Fruit fly (Drosophila melanogaster): ENCODE results near the gene CG31140.

DNA sequence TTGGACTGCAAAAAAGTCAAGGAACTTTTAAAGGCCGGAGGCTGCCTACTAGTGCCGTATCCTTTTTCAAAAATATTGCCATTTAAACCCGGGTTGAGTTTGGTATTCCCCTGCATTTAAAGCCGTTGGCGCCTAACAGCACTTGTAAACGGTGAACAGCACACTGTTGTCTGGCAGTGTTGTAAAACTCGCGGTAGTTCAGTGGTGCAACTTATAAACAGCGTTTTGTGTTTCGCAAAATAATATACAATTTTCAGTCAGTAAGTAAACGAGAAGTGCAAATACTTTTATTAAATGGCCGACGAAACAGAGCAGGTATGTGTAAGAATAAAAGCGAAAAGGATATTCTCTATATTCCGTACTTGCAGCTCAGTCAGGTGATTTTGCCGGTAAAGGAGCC, 33.2 kb downstream of the CG31140 start, which contains the start of gene LSm3:
- TF ChIP-seq CG12605 (GFP tag; IDR thresholded peaks at IDR 0.05) (no peak), D1 (tag; optimal IDR thresholded peaks at IDR 0.05) (no peak), CG8159 (tag; optimal IDR thresholded peaks at IDR 0.05) (no peak), CG14655 (GFP tag; optimal IDR thresholded peaks at IDR 0.05) (no peak), Snoo (tag; optimal IDR thresholded peaks at IDR 0.05) (no peak), rn (GFP tag; IDR thresholded peaks at IDR 0.05) (no peak), gl (tag; optimal IDR thresholded peaks at IDR 0.05) (no peak), CG4496 (GFP tag; IDR thresholded peaks at IDR 0.05) (no peak), EcR (GFP tag; optimal IDR thresholded peaks at IDR 0.05) (no peak)

Data from whole organism, pupa.